Worm (Caenorhabditis elegans) whole organism, L4/young adult: Measurements from ENCODE around the gene mps-1.

ENCODE experiments used
- W03F9.2 ChIP-seq: fragments of 150-350 bp; optimal IDR thresholded peaks from 2 replicates; lab custom pipeline; 2014; ENCODE audit warnings: missing biosample characterization, missing genetic modification characterization
- dao-5 ChIP-seq: sonication (generic microtip); optimal IDR thresholded peaks from 2 replicates; lab custom pipeline; 2016; ENCODE audit warnings: missing genotype, missing genetic modification characterization, moderate library complexity, missing compliant biosample characterization

ce11 chrII:6250782-6251461 is 43.2 kb downstream of the mps-1 start, which contains the start of gene phb-2:
- TF ChIP-seq W03F9.2 (tag; lab: Kevin White, UChicago) (peak; percentile 75), dao-5 (tag; lab: Kevin White, UChicago) (no peak)
